Fruit fly (Drosophila melanogaster) Kc167 (cell line): Measurements from ENCODE around the gene CG31663.

ENCODE experiments used
- Myc ChIP-seq: fragments of >200 bp; optimal IDR thresholded peaks from 2 replicates; lab custom pipeline; 2017; ENCODE audit warnings: missing external identifiers
- Sin3A ChIP-seq: fragments of >200 bp; optimal IDR thresholded peaks from 2 replicates; lab custom pipeline; 2018; ENCODE audit warnings: missing external identifiers
- h ChIP-seq: fragments of >200 bp; optimal IDR thresholded peaks from 3 replicates; lab custom pipeline; 2018; ENCODE audit warnings: missing external identifiers
- insv ChIP-seq: fragments of >200 bp; optimal IDR thresholded peaks from 3 replicates; lab custom pipeline; 2018; ENCODE audit warnings: missing external identifiers
- psq ChIP-seq: fragments of >200 bp; optimal IDR thresholded peaks from 2 replicates; lab custom pipeline; 2017; ENCODE audit warnings: missing external identifiers
- ttk ChIP-seq: sonication (Bioruptor generic); optimal IDR thresholded peaks from 2 replicates; lab custom pipeline; 2017; ENCODE audit warnings: missing external identifiers

The CG31663 gene

DNA sequence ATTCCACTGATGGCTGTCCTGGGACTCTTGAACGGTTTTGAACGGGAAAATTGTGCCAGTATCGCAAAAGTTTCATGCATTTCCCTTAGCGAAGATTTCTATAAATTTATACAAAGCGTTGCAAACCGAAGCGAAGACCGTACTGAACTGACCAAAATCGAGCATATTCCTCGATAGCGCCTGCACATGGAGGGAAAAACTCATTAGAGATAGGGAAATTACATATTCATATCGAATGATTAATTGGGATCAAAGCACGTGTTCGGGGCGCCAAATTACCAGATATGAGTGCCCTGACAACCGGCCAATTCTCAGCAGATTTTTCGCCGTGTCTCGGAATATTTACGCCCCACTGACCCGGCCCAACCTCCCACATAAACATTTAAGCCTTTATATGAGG lies at the start of gene CG31663:
Gene CG31663, minus strand, starts transcription at position 101 of the 400 bp plus-strand sequence.
- TF ChIP-seq ttk (lab: Kevin White, UChicago) (no peak), h (lab: Kevin White, UChicago) (no peak), insv (lab: Kevin White, UChicago) (no peak), Myc (lab: Kevin White, UChicago) (no peak), Sin3A (lab: Kevin White, UChicago) (no peak), psq (no peak)

DNA sequence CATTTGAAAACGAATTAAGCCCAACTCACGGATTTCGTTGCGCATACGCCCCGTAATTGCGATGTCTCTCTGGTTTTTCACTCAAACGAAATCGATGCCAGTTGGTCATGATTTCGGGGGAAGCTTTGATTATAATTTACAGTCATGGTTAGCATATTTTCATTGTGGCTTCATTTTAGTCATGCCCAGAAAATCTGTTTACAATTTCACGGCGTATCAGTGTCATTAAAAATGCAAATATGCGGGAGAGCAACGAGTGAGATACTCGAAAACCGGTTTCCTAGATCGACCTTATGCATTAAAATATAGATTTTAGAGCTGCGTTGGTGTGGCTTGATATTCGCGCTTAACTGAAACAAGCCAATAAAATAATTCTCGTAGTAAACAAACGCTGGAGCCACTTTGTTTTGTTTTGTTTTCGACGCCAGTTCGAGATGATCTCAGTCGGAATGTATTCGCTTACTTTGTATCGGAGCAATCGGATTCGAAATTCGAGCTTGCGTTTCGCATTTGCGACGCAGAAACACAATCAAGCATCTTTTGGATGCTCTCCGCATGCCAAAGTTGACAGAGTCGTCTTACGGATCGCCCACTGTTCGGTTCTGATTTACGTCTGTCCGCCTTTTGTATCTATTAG lies 49.4 kb upstream of the CG31663 start:
- no peak for TF ChIP-seq h (lab: Kevin White, UChicago)
- TF ChIP-seq Myc (lab: Kevin White, UChicago) = no peak
- TF ChIP-seq psq = no peak
- TF ChIP-seq insv (lab: Kevin White, UChicago) = no peak
- TF ChIP-seq ttk (lab: Kevin White, UChicago) = no peak
- TF ChIP-seq Sin3A (lab: Kevin White, UChicago) = no peak

DNA sequence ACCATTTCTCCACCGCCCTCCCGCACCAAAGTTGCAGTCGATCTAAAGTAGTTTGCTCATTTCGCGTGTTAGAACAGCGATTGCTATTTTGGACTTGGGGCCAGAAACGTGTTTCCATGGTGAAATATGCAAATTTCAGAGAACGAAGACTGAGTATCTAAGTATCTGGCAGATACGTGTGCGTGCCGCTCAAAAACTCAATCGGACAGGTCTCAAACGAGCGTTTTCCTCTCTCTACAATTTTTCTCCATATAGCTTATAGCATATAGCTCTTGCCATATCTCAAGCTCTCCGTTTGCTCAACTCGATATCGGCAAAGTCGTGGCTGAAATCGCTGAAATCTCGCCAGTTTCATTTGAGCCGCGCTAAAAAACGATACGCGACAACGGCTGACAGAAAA lies 46.1 kb upstream of the CG31663 start:
- TF ChIP-seq Sin3A (lab: Kevin White, UChicago) (no peak), ttk (lab: Kevin White, UChicago) (no peak)

DNA sequence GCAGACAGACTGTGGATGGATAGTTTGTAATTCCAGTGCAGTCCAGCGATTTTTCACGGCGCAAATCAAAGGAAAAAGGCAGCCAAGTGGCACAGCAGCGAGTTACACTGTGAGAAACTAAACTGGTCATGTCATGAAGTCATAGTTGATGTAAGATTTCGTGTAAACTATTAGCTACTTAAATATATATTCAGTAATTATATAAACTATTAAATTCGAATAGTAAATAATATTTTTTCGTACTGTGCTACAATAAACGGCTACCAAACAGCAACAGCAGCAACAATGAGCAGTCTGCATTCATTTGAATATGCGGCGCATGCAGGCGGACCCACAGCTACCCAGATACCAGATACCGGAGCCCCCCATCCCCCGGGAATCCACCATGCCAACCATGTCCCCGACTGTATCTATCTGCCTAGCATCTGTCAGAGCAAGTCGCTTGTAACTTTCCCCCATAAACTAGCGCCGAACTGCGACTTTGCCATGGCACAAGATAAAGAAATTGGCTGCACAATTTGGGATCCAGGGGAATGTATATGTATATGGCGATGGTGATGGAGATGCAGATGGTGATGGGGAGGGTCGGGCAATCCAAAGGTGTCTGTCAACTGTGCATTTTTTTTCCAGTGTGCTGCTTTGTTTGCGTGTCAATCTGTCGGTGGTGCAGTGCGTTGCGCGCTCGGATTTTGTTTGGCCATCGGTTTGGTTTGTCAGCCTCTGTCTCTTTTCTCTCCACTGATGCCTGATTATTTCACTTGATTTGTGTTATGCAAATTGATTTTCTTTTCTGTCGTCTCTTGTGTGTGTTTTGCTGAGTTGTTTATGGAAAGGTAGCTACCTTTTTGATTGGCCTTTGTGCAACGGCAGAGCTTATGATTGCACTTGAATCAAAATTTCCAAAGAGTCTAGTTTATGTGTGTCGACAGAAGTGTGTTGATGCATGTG lies 44.9 kb upstream of the CG31663 start:
- no peak for TF ChIP-seq psq
- TF ChIP-seq h (lab: Kevin White, UChicago) = no peak
- TF ChIP-seq Sin3A (lab: Kevin White, UChicago) = no peak
- TF ChIP-seq Myc (lab: Kevin White, UChicago) = no peak
- TF ChIP-seq insv (lab: Kevin White, UChicago) = no peak
- no peak for TF ChIP-seq ttk (lab: Kevin White, UChicago)

dm6 chr2L:1923846-1924245 lies 42.6 kb upstream of the CG31663 start:
- no peak for TF ChIP-seq h (lab: Kevin White, UChicago)
- no peak for TF ChIP-seq Sin3A (lab: Kevin White, UChicago)
- TF ChIP-seq insv (lab: Kevin White, UChicago) = no peak
- TF ChIP-seq Myc (lab: Kevin White, UChicago) = no peak
- TF ChIP-seq psq = no peak
- TF ChIP-seq ttk (lab: Kevin White, UChicago) = no peak

DNA sequence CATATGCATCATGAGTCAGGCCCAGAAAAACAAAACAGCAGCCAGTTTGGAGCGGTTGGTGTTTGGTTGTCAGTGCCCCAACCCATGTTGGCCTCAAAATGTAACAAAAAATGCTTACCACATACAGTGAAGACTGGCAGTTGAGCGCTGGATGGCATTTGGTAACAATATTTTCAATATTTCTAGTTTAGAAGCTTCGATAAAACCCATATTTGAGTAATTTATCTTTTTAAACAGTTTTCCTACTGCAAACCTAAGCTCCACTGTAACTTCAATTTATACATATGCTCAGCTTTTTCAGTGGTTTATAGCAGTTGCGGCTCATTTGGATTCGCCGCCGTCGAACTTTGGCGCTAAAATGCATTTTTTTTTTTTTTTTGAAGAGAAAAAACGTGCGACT lies 35.2 kb upstream of the CG31663 start:
- no peak for TF ChIP-seq psq
- no peak for TF ChIP-seq Myc (lab: Kevin White, UChicago)
- TF ChIP-seq ttk (lab: Kevin White, UChicago) = no peak
- TF ChIP-seq Sin3A (lab: Kevin White, UChicago) = no peak
- no peak for TF ChIP-seq h (lab: Kevin White, UChicago)
- TF ChIP-seq insv (lab: Kevin White, UChicago) = no peak

DNA sequence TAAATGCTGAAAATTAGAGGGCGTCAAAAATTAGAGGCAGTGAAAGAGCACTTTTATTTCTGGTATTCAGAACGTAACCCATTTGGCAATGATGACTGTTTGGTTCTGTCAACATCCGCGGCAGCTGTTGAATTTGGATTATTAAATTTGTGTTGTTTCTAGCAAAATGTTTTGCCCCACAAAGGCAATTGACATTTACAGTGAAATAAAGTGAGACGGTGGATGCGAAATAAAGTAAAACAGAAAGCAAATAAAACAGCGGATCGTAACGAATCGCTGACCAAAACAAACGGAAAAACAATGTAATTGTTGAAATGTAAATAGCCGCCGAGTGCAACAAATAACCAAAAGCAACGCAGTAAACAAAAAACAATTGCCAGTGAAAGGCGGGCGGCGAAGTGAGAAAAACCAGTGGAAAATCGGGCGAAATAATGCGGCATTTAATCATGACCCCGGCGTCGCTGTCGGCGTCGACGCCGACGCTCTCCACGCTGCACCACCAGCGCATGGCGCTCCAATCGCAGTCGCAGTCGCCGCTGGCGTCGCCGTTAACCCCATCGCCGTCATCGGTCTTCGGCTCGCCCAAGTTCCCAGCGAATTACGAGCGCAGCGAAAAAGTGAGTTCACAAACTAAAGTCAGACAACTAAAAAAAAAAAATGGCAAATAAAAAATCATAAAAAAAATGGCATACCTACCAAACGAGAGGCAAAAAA lies 31.9 kb upstream of the CG31663 start:
- TF ChIP-seq ttk (lab: Kevin White, UChicago) = no peak
- TF ChIP-seq Sin3A (lab: Kevin White, UChicago) = no peak
- TF ChIP-seq Myc (lab: Kevin White, UChicago) = no peak
- TF ChIP-seq psq = no peak
- no peak for TF ChIP-seq h (lab: Kevin White, UChicago)
- no peak for TF ChIP-seq insv (lab: Kevin White, UChicago)

DNA sequence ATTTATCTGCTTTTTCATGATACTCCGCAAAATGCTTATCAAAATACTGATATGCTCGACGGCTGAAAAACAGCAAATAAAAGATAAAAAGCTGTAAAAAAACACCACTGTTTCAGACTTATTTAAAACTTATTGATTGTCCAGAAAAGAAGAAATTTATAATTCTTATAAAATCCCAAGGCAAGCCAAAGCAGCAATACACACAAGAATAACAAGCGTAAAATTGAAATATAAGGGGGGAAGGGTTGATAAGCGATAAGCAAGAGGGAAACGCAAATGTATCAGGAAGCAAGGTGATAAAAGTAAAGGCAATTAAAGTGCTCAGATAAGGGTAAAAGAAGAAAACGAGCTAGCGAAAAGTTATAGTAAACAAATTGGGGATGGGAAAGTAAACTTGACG lies 31.2 kb upstream of the CG31663 start:
- TF ChIP-seq insv (lab: Kevin White, UChicago) (no peak), Sin3A (lab: Kevin White, UChicago) (no peak), ttk (lab: Kevin White, UChicago) (no peak), h (lab: Kevin White, UChicago) (no peak), Myc (lab: Kevin White, UChicago) (no peak), psq (no peak)

DNA sequence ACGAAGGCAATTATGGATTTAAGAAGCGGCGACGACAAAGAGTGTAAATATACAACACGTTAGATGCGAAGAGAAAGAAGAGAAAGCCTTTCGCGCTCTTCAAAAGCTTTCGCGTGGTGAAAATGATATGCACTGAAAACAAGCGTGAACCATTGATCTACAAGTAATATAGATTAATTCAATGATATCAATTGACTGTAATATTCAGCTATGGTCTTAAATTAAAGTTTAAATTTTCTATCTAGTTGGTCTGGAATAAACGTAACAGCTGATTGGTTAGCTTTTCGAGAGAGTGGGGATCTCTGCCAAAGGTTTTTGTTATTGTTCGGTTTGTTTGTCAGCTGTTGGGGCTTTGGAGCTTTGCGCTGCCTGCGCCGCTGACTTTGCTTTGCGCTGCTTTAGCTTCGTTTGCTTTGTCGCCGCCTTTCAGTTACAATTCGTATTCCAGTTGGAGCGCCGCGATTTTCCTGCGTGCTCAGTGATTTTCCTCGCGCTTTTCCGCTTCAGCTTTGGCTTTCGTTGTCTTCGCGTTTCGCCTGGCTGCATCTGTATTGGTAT lies 30.1 kb upstream of the CG31663 start:
- TF ChIP-seq ttk (lab: Kevin White, UChicago) (no peak), insv (lab: Kevin White, UChicago) (no peak), psq (no peak), Sin3A (lab: Kevin White, UChicago) (no peak), h (lab: Kevin White, UChicago) (no peak), Myc (lab: Kevin White, UChicago) (no peak)

DNA sequence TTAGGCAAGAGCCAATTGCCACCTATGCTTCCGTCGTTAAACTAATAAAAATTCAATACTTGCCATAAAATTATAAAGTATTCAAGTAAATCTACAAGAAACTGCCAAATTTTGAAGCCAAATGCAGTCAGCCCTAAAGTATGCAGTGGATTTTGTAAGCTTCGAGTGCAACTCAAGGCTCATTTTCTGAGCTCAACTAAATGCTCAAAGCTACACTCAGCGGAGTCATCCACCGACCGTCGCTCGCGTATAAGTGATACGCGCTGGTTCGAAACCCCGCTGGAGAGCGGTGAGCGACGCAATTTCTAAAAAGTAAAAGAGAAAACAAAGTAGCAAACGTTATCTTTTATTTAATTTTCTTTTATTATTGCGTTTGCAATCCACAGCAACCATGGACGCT lies 28.4 kb upstream of the CG31663 start:
- no peak for TF ChIP-seq Sin3A (lab: Kevin White, UChicago)
- no peak for TF ChIP-seq psq
- TF ChIP-seq insv (lab: Kevin White, UChicago) = no peak
- no peak for TF ChIP-seq h (lab: Kevin White, UChicago)
- no peak for TF ChIP-seq ttk (lab: Kevin White, UChicago)
- TF ChIP-seq Myc (lab: Kevin White, UChicago) = no peak

- no peak for TF ChIP-seq h (lab: Kevin White, UChicago)
These were observed 25.8 kb upstream of the CG31663 start for dm6 chr2L:1907098-1907497.
